Worm (Caenorhabditis elegans): ENCODE results near the gene col-157.

DNA sequence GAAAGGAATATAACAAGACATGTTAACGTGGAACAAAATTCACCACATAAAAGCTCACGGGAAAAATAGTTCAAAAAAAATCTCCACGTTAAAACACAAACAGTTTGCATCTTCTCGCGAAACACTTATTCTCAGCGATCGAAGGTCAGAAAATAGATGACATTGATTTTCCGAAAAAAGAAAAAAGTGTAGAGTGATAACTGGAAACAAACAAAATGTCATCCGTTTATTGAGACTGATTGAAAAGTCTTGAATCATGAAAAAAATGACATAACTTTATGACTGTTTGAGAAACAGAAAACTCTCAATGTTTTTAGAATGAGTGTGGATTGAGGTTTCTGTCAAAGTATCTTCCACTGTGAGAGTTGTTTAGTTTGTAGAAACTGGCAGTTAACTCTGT, 33.9 kb downstream of the col-157 start, which contains the start of gene C55A6.4:
- TF ChIP-seq hlh-30 (tag; optimal IDR thresholded peaks at IDR 0.05; ENCODE audit: insufficient read depth) (no peak), syd-9 (tag; optimal IDR thresholded peaks at IDR 0.05) (no peak), ceh-24 (tag; optimal IDR thresholded peaks at IDR 0.05) (no peak), fkh-10 (GFP tag; optimal IDR thresholded peaks at IDR 0.05) (no peak), ceh-2 (tag; optimal IDR thresholded peaks at IDR 0.05) (no peak)
